Worm (Caenorhabditis elegans) whole organism, L1 larva: ENCODE results near the gene nspb-12.

Experiments used
- C16A3.4 ChIP-seq: fragments of 150-350 bp; optimal IDR thresholded peaks from 2 replicates; lab custom pipeline; 2014; ENCODE audit warnings: missing biosample characterization, missing genetic modification characterization
- C34B4.2 ChIP-seq: sonication (generic microtip); optimal IDR thresholded peaks from 2 replicates; lab custom pipeline; 2017; ENCODE audit warnings: mild to moderate bottlenecking, missing genetic modification characterization, missing compliant biosample characterization
- Y116A8C.19 ChIP-seq: sonication (generic microtip); optimal IDR thresholded peaks from 2 replicates; lab custom pipeline; 2016; ENCODE audit warnings: missing compliant biosample characterization, missing genetic modification characterization, borderline replicate concordance
- aly-2 ChIP-seq: fragments of 150-350 bp; optimal IDR thresholded peaks from 2 replicates; lab custom pipeline; 2014; ENCODE audit warnings: missing biosample characterization, missing genetic modification characterization
- ceh-82 ChIP-seq, 3 experiments: fragments of 150-350 bp in 1 of 3; sonication (generic microtip) in 2 of 3; optimal IDR thresholded peaks; 2 replicates each; lab custom pipeline; 2014 to 2017; ENCODE audit warnings: missing biosample characterization in 3 of 3, missing genetic modification characterization in 3 of 3
- ceh-88 ChIP-seq: fragments of 200-800 bp; sonication (Bioruptor generic); IDR thresholded peaks from 2 replicates; pipeline ENCODE4 v1.3.6; 2022; ENCODE audit warnings: missing genetic modification characterization, missing compliant biosample characterization
- dpl-1 ChIP-seq, 3 experiments: fragments of 150-350 bp in 2 of 3; sonication (generic microtip) in 1 of 3; optimal IDR thresholded peaks; 2 replicates each; lab custom pipeline; 2014 to 2017; ENCODE audit warnings: missing biosample characterization in 3 of 3, missing genetic modification characterization in 3 of 3, missing genetic modification reagents in 3 of 3
- efl-1 ChIP-seq, 4 experiments: fragments of 150-350 bp; optimal IDR thresholded peaks in 3 of 4; peaks in 1 of 4; 1 replicate in 1 of 4; 2 replicates in 3 of 4; lab custom pipeline; 2014; ENCODE audit warnings: missing biosample characterization in 2 of 4, missing genetic modification characterization in 2 of 4, missing genetic modification reagents in 2 of 4
- egl-27 ChIP-seq, 2 experiments: fragments of 150-350 bp in 1 of 2; sonication (generic microtip); optimal IDR thresholded peaks; 3 replicates each; lab custom pipeline; 2017 to 2018; ENCODE audit warnings: missing biosample characterization in 2 of 2, missing genetic modification characterization in 2 of 2, missing genetic modification reagents in 2 of 2
- elt-2 ChIP-seq: sonication (generic microtip); optimal IDR thresholded peaks from 2 replicates; lab custom pipeline; 2016; ENCODE audit warnings: missing genetic modification characterization, mild to moderate bottlenecking, inconsistent platforms, missing compliant biosample characterization, missing genetic modification reagents
- ets-5 ChIP-seq: fragments of 200-800 bp; sonication (Bioruptor generic); IDR thresholded peaks from 2 replicates; pipeline ENCODE4 v1.3.6; 2022; ENCODE audit warnings: missing genetic modification characterization, missing compliant biosample characterization
- fkh-8 ChIP-seq: sonication (generic microtip); optimal IDR thresholded peaks from 2 replicates; lab custom pipeline; 2016; ENCODE audit warnings: mild to moderate bottlenecking, missing genetic modification characterization, missing compliant biosample characterization
- hlh-17 ChIP-seq: fragments of 200-800 bp; sonication (Bioruptor generic); optimal IDR thresholded peaks from 2 replicates; lab custom pipeline; 2018; ENCODE audit warnings: missing genetic modification characterization, mild to moderate bottlenecking, missing compliant biosample characterization, moderate library complexity, borderline replicate concordance
- hlh-4 ChIP-seq: sonication (generic microtip); optimal IDR thresholded peaks from 2 replicates; lab custom pipeline; 2016; ENCODE audit warnings: mild to moderate bottlenecking, missing genetic modification characterization, missing compliant biosample characterization
- irx-1 ChIP-seq: sonication (generic microtip); optimal IDR thresholded peaks from 2 replicates; lab custom pipeline; 2016; ENCODE audit warnings: missing genetic modification characterization, missing compliant biosample characterization
- jun-1 ChIP-seq: fragments of 150-350 bp; optimal IDR thresholded peaks from 2 replicates; lab custom pipeline; 2014; ENCODE audit warnings: missing biosample characterization, missing genetic modification reagents, missing genetic modification characterization
- lin-14 ChIP-seq: fragments of 200-800 bp; sonication (Bioruptor generic); optimal IDR thresholded peaks from 2 replicates; lab custom pipeline; 2018; ENCODE audit warnings: mild to moderate bottlenecking, missing genetic modification characterization, moderate library complexity, missing compliant biosample characterization
- lin-35 ChIP-seq, 2 experiments: fragments of 150-350 bp; optimal IDR thresholded peaks; 2 replicates each; lab custom pipeline; 2014; ENCODE audit warnings: missing biosample characterization in 2 of 2, missing genetic modification characterization in 2 of 2, missing genetic modification reagents in 2 of 2
- lin-39 ChIP-seq: fragments of 150-350 bp; optimal IDR thresholded peaks from 2 replicates; lab custom pipeline; 2014; ENCODE audit warnings: missing biosample characterization, missing genetic modification reagents, missing genetic modification characterization
- lir-3 ChIP-seq: sonication (generic microtip); optimal IDR thresholded peaks from 2 replicates; lab custom pipeline; 2016; ENCODE audit warnings: mild to moderate bottlenecking, missing genetic modification characterization, moderate library complexity, missing compliant biosample characterization; ENCODE audit not compliant: poor library complexity
- mdl-1 ChIP-seq, 2 experiments: fragments of 150-350 bp; optimal IDR thresholded peaks; 2 replicates each; lab custom pipeline; 2014 to 2017; ENCODE audit warnings: missing biosample characterization in 2 of 2, missing genetic modification characterization in 2 of 2, inconsistent platforms in 1 of 2
- nhr-19 ChIP-seq: fragments of 200-800 bp; sonication (Bioruptor generic); conservative IDR thresholded peaks from 2 replicates; pipeline ENCODE4 v1.3.6; 2022; ENCODE audit warnings: missing genetic modification characterization, missing compliant biosample characterization
- nhr-237 ChIP-seq: fragments of 150-350 bp; optimal IDR thresholded peaks from 2 replicates; lab custom pipeline; 2014; ENCODE audit warnings: missing biosample characterization, missing genetic modification characterization
- nhr-28 ChIP-seq: fragments of 150-350 bp; optimal IDR thresholded peaks from 2 replicates; lab custom pipeline; 2014; ENCODE audit warnings: missing biosample characterization, missing genetic modification characterization
- nhr-47 ChIP-seq: sonication (generic microtip); optimal IDR thresholded peaks from 2 replicates; lab custom pipeline; 2016; ENCODE audit warnings: mild to moderate bottlenecking, missing genetic modification characterization, moderate library complexity, missing compliant biosample characterization
- nhr-71 ChIP-seq: sonication (generic microtip); optimal IDR thresholded peaks from 2 replicates; lab custom pipeline; 2016; ENCODE audit warnings: mild to moderate bottlenecking, missing genetic modification characterization, moderate library complexity, missing compliant biosample characterization
- nhr-76 ChIP-seq: sonication (generic microtip); optimal IDR thresholded peaks from 2 replicates; lab custom pipeline; 2017; ENCODE audit warnings: missing biosample characterization, missing genetic modification characterization
- nhr-77 ChIP-seq: fragments of 150-350 bp; optimal IDR thresholded peaks from 2 replicates; lab custom pipeline; 2014; ENCODE audit warnings: missing biosample characterization, missing genetic modification characterization
- nhr-84 ChIP-seq: sonication (generic microtip); optimal IDR thresholded peaks from 2 replicates; lab custom pipeline; 2017; ENCODE audit warnings: missing biosample characterization, missing genetic modification characterization
- pag-3 ChIP-seq: sonication (generic microtip); optimal IDR thresholded peaks from 2 replicates; lab custom pipeline; 2017; ENCODE audit warnings: missing genetic modification characterization, mild to moderate bottlenecking, missing compliant biosample characterization, antibody characterized with exemption, borderline replicate concordance; ENCODE audit not compliant: insufficient read depth
- pqm-1 ChIP-seq: sonication (generic microtip); optimal IDR thresholded peaks from 3 replicates; lab custom pipeline; 2017; ENCODE audit warnings: missing biosample characterization, missing genetic modification characterization
- rnt-1 ChIP-seq: sonication (generic microtip); optimal IDR thresholded peaks from 2 replicates; lab custom pipeline; 2016; ENCODE audit warnings: mild to moderate bottlenecking, missing genetic modification characterization, moderate library complexity, missing compliant biosample characterization
- snu-23 ChIP-seq: sonication (generic microtip); optimal IDR thresholded peaks from 2 replicates; lab custom pipeline; 2016; ENCODE audit warnings: missing genetic modification characterization, missing compliant biosample characterization
- swsn-7 ChIP-seq: sonication (generic microtip); optimal IDR thresholded peaks from 2 replicates; lab custom pipeline; 2016; ENCODE audit warnings: missing genetic modification characterization, missing compliant biosample characterization
- tbx-2 ChIP-seq: sonication (generic microtip); optimal IDR thresholded peaks from 2 replicates; lab custom pipeline; 2016; ENCODE audit warnings: missing genetic modification characterization, missing compliant biosample characterization
- tlp-1 ChIP-seq: fragments of 150-350 bp; optimal IDR thresholded peaks from 2 replicates; lab custom pipeline; 2014; ENCODE audit warnings: missing biosample characterization, missing genetic modification characterization
- unc-130 ChIP-seq: fragments of 150-350 bp; optimal IDR thresholded peaks from 2 replicates; lab custom pipeline; 2017; ENCODE audit warnings: missing biosample characterization, missing genetic modification characterization, inconsistent platforms
- unc-30 ChIP-seq: sonication (generic microtip); optimal IDR thresholded peaks from 2 replicates; lab custom pipeline; 2017; ENCODE audit warnings: missing biosample characterization, missing genetic modification characterization
- unc-86 ChIP-seq: sonication (generic microtip); optimal IDR thresholded peaks from 2 replicates; lab custom pipeline; 2016; ENCODE audit warnings: missing genetic modification characterization, missing compliant biosample characterization
- zag-1 ChIP-seq: fragments of 150-350 bp; optimal IDR thresholded peaks from 2 replicates; lab custom pipeline; 2014; ENCODE audit warnings: missing biosample characterization, missing genetic modification characterization
- zip-4 ChIP-seq: fragments of 200-800 bp; sonication (Bioruptor generic); optimal IDR thresholded peaks from 2 replicates; lab custom pipeline; 2018; ENCODE audit warnings: mild to moderate bottlenecking, missing genetic modification characterization, moderate library complexity, missing compliant biosample characterization
- ztf-11 ChIP-seq, 2 experiments: sonication (generic microtip); optimal IDR thresholded peaks; 2 replicates each; lab custom pipeline; 2016 to 2017; ENCODE audit warnings: missing genetic modification characterization in 2 of 2, missing biosample characterization in 1 of 2, missing compliant biosample characterization in 1 of 2

Gene nspb-12

ce11 chrIII:5591668-5592149 is 23.1 kb upstream of the nspb-12 start, which contains the start of the genes ddx-15 and ucr-1 (continued):
- peak; percentile 81 to 83 for TF ChIP-seq efl-1 (optimal IDR thresholded peaks at IDR 0.05; lab: Kevin White, UChicago)
- TF ChIP-seq efl-1 (GFP tag; optimal IDR thresholded peaks at IDR 0.05 in 1 of 2; lab: Kevin White, UChicago) = peak; percentile 76 to 97
- peak; percentile 2 for TF ChIP-seq elt-2 (tag; lab: Kevin White, UChicago)
- peak; percentile 69 to 78 (median 72) for TF ChIP-seq dpl-1 (GFP tag; optimal IDR thresholded peaks at IDR 0.05; lab: Kevin White, UChicago)
- TF ChIP-seq nhr-237 (tag; lab: Kevin White, UChicago) = no peak
- no peak for TF ChIP-seq pqm-1 (tag; lab: Kevin White, UChicago)
- peak; percentile 55 for TF ChIP-seq tbx-2 (tag; lab: Kevin White, UChicago)
- peak; percentile 65 for TF ChIP-seq nhr-19
- peak; percentile 83 for TF ChIP-seq nhr-71
- TF ChIP-seq fkh-8 (tag; lab: Kevin White, UChicago) = peak; percentile 72
- peak; percentile 39 for TF ChIP-seq lir-3 (tag; lab: Kevin White, UChicago)
- peak; percentile 73 for TF ChIP-seq rnt-1 (tag; lab: Kevin White, UChicago)
- TF ChIP-seq unc-130 = peak; percentile 78
- no peak for TF ChIP-seq egl-27 (tag; optimal IDR thresholded peaks at IDR 0.05; lab: Kevin White, UChicago)
- TF ChIP-seq lin-35 (GFP tag; optimal IDR thresholded peaks at IDR 0.05; lab: Kevin White, UChicago) = peak; percentile 82 to 85
- no peak for TF ChIP-seq hlh-4 (tag; lab: Kevin White, UChicago)
- TF ChIP-seq unc-30 (tag; lab: Kevin White, UChicago) = no peak
- peak; percentile 42 for TF ChIP-seq irx-1
- no peak for TF ChIP-seq nhr-84 (tag; lab: Kevin White, UChicago)
- TF ChIP-seq snu-23 (GFP tag; lab: Kevin White, UChicago) = peak; percentile 78
- TF ChIP-seq nhr-47 = peak; percentile 78
- no peak for TF ChIP-seq ztf-11 (tag; optimal IDR thresholded peaks at IDR 0.05; lab: Kevin White, UChicago)
- no peak; the same call in 1 of the 2 replicates for TF ChIP-seq ceh-88
- peak; percentile 75 for TF ChIP-seq lin-14 (GFP tag; lab: Kevin White, UChicago)
- TF ChIP-seq aly-2 (tag; lab: Kevin White, UChicago) = no peak
- no peak for TF ChIP-seq nhr-28 (tag; lab: Kevin White, UChicago)
- TF ChIP-seq zip-4 = no peak
- no peak for TF ChIP-seq pag-3 (tag; lab: Kevin White, UChicago)
- TF ChIP-seq nhr-76 (tag; lab: Kevin White, UChicago) = no peak
- TF ChIP-seq C34B4.2 (tag; lab: Kevin White, UChicago) = no peak
- TF ChIP-seq mdl-1 (tag; optimal IDR thresholded peaks at IDR 0.05; lab: Kevin White, UChicago) = peak in 1 of 2 experiments; percentile 46
- TF ChIP-seq tlp-1 (tag; lab: Kevin White, UChicago) = no peak
- TF ChIP-seq nhr-77 = peak; percentile 51
- TF ChIP-seq ceh-82 (tag; optimal IDR thresholded peaks at IDR 0.05; lab: Kevin White, UChicago) = peak; percentile 1 to 79 (median 37)
- no peak for TF ChIP-seq lin-39 (tag; lab: Kevin White, UChicago)
- no peak for TF ChIP-seq hlh-17 (GFP tag; lab: Kevin White, UChicago)
- TF ChIP-seq jun-1 (tag; lab: Kevin White, UChicago) = peak; percentile 22
- no peak for TF ChIP-seq Y116A8C.19 (tag; lab: Kevin White, UChicago)
- TF ChIP-seq unc-86 (tag; lab: Kevin White, UChicago) = peak; percentile 69
- no peak for TF ChIP-seq zag-1 (tag; lab: Kevin White, UChicago)
- TF ChIP-seq C16A3.4 (tag; lab: Kevin White, UChicago) = peak; percentile 67
- peak; percentile 66 for TF ChIP-seq swsn-7
- no peak for TF ChIP-seq ets-5 (GFP tag; lab: Robert Waterston, UW)
